Worm (Caenorhabditis elegans): ENCODE data around the gene F41F3.9.

Gene F41F3.9

ce11 chrV:4655175-4655574, at the start of gene F41F3.9:
Gene F41F3.9, plus strand, starts transcription at chrV:4655475.
- TF ChIP-seq unc-62 (GFP tag; optimal IDR thresholded peaks at IDR 0.05) = no peak

ce11 chrV:4606828-4607227, 48.4 kb upstream of the F41F3.9 start, which contains the start of gene txt-6:
Gene txt-6, minus strand, starts transcription at chrV:4606928.
- TF ChIP-seq unc-62 (GFP tag; optimal IDR thresholded peaks at IDR 0.05) = no peak

- no peak for TF ChIP-seq unc-62 (GFP tag; optimal IDR thresholded peaks at IDR 0.05)
These were observed 39.5 kb upstream of the F41F3.9 start, which contains the start of the genes Y61A9LA.10 and F54D11.4 for ce11 chrV:4615802-4616201. Gene Y61A9LA.10, minus strand, starts transcription at chrV:4615817. Gene F54D11.4, plus strand, starts transcription at chrV:4616151.

ce11 chrV:4617260-4617659, 38.0 kb upstream of the F41F3.9 start, which contains the start of gene sumv-2:
Gene sumv-2, plus strand, starts transcription at chrV:4617560.
- no peak for TF ChIP-seq unc-62 (GFP tag; optimal IDR thresholded peaks at IDR 0.05)

- TF ChIP-seq unc-62 (GFP tag; optimal IDR thresholded peaks at IDR 0.05) = no peak
These were observed 31.7 kb upstream of the F41F3.9 start for ce11 chrV:4623535-4623934.

ce11 chrV:4624717-4625116, 30.6 kb upstream of the F41F3.9 start:
- TF ChIP-seq unc-62 (GFP tag; optimal IDR thresholded peaks at IDR 0.05) = no peak

- no peak for TF ChIP-seq unc-62 (GFP tag; optimal IDR thresholded peaks at IDR 0.05)
These were observed 28.9 kb upstream of the F41F3.9 start for ce11 chrV:4626344-4626743.

ce11 chrV:4628517-4628930, 26.8 kb upstream of the F41F3.9 start, which contains the start of gene pmt-2:
Gene pmt-2, plus strand, starts transcription at chrV:4628580.
- no peak for TF ChIP-seq unc-62 (GFP tag; optimal IDR thresholded peaks at IDR 0.05)

ce11 chrV:4630267-4630666, 25.0 kb upstream of the F41F3.9 start:
- no peak for TF ChIP-seq unc-62 (GFP tag; optimal IDR thresholded peaks at IDR 0.05)

- TF ChIP-seq unc-62 (GFP tag; optimal IDR thresholded peaks at IDR 0.05) = no peak
These were observed 18.1 kb upstream of the F41F3.9 start for ce11 chrV:4637153-4637552.

ce11 chrV:4640501-4641150, 14.6 kb upstream of the F41F3.9 start:
- no peak for TF ChIP-seq unc-62 (GFP tag; optimal IDR thresholded peaks at IDR 0.05)

ce11 chrV:4642691-4643090, 12.6 kb upstream of the F41F3.9 start, which contains the start of gene soc-1:
Gene soc-1, plus strand, starts transcription at chrV:4642952.
- no peak for TF ChIP-seq unc-62 (GFP tag; optimal IDR thresholded peaks at IDR 0.05)

- no peak for TF ChIP-seq unc-62 (GFP tag; optimal IDR thresholded peaks at IDR 0.05)
These were observed 7.9 kb upstream of the F41F3.9 start for ce11 chrV:4647279-4647819.

- TF ChIP-seq unc-62 (GFP tag; optimal IDR thresholded peaks at IDR 0.05) = no peak
These were observed 7.4 kb upstream of the F41F3.9 start, which contains the start of gene F41F3.3 for ce11 chrV:4647857-4648256. Gene F41F3.3, minus strand, starts transcription at chrV:4648239.

ce11 chrV:4648527-4648926, 6.7 kb upstream of the F41F3.9 start, which contains the start of gene F41F3.8:
Gene F41F3.8, plus strand, starts transcription at chrV:4648827.
- TF ChIP-seq unc-62 (GFP tag; optimal IDR thresholded peaks at IDR 0.05) = no peak

- no peak for TF ChIP-seq unc-62 (GFP tag; optimal IDR thresholded peaks at IDR 0.05)
These were observed 5.5 kb upstream of the F41F3.9 start for ce11 chrV:4649649-4650384.

Measured in whole organism, dauer.